Worm (Caenorhabditis elegans) whole organism, L4 larva: ENCODE measurements around the gene Y38C1AA.1.

Source experiments
- F26F4.8 ChIP-seq: fragments of 200-800 bp; sonication (Bioruptor generic); conservative IDR thresholded peaks from 2 replicates; pipeline ENCODE4 v1.3.6; 2022; ENCODE audit warnings: missing genetic modification characterization, missing compliant biosample characterization
- F37D6.2 ChIP-seq: sonication (generic microtip); optimal IDR thresholded peaks from 2 replicates; lab custom pipeline; 2016; ENCODE audit warnings: mild to moderate bottlenecking, missing genetic modification characterization, missing compliant biosample characterization
- F49E8.2 ChIP-seq: sonication (generic microtip); optimal IDR thresholded peaks from 2 replicates; lab custom pipeline; 2016; ENCODE audit warnings: missing compliant biosample characterization, mild to moderate bottlenecking, missing genetic modification characterization, borderline replicate concordance
- R02D3.7 ChIP-seq: fragments of 150-350 bp; sonication (generic microtip); optimal IDR thresholded peaks from 3 replicates; lab custom pipeline; 2014; ENCODE audit warnings: missing biosample characterization, missing genetic modification characterization
- Y5F2A.4 ChIP-seq: fragments of 200-800 bp; sonication (Bioruptor generic); optimal IDR thresholded peaks from 2 replicates; lab custom pipeline; 2018; ENCODE audit warnings: mild to moderate bottlenecking, missing genetic modification characterization, missing compliant biosample characterization
- ZK337.2 ChIP-seq: fragments of 200-800 bp; sonication (Bioruptor generic); IDR thresholded peaks from 2 replicates; pipeline ENCODE4 v1.3.6; 2022; ENCODE audit warnings: missing genetic modification reagents, missing genetic modification characterization, missing compliant biosample characterization
- ZK546.5 ChIP-seq, 2 experiments: sonication (generic microtip); optimal IDR thresholded peaks; 2 replicates each; lab custom pipeline; 2017; ENCODE audit warnings: missing biosample characterization in 2 of 2, missing genetic modification characterization in 2 of 2
- arid-1 ChIP-seq: fragments of 200-800 bp; sonication (Bioruptor generic); conservative IDR thresholded peaks from 2 replicates; pipeline ENCODE4 v1.3.6; 2022; ENCODE audit warnings: missing genetic modification reagents, missing genetic modification characterization, missing compliant biosample characterization
- ceh-20 ChIP-seq: fragments of 200-800 bp; sonication (Bioruptor generic); IDR thresholded peaks from 2 replicates; pipeline ENCODE4 v1.3.6; 2022; ENCODE audit warnings: missing genetic modification reagents, missing genetic modification characterization, missing compliant biosample characterization
- ceh-28 ChIP-seq: fragments of 150-350 bp; optimal IDR thresholded peaks from 2 replicates; lab custom pipeline; 2014; ENCODE audit warnings: missing biosample characterization, missing genetic modification reagents, missing genetic modification characterization
- ceh-32 ChIP-seq: sonication (generic microtip); optimal IDR thresholded peaks from 2 replicates; lab custom pipeline; 2016; ENCODE audit warnings: mild to moderate bottlenecking, missing genetic modification characterization, missing compliant biosample characterization; ENCODE audit not compliant: poor library complexity
- ceh-44 ChIP-seq: fragments of 200-800 bp; sonication (Bioruptor generic); IDR thresholded peaks from 2 replicates; pipeline ENCODE4 v1.3.6; 2022; ENCODE audit warnings: missing genetic modification reagents, missing genetic modification characterization, missing compliant biosample characterization
- ceh-82 ChIP-seq: sonication (generic microtip); optimal IDR thresholded peaks from 2 replicates; lab custom pipeline; 2017; ENCODE audit warnings: missing biosample characterization, missing genetic modification characterization
- cey-2 ChIP-seq: sonication (generic microtip); optimal IDR thresholded peaks from 3 replicates; lab custom pipeline; 2017; ENCODE audit warnings: missing genetic modification characterization, mild to moderate bottlenecking, missing compliant biosample characterization, antibody characterized with exemption, borderline replicate concordance; ENCODE audit not compliant: insufficient read depth
- daf-8 ChIP-seq: fragments of 200-800 bp; sonication (Bioruptor generic); IDR thresholded peaks from 2 replicates; pipeline ENCODE4 v1.3.6; 2022; ENCODE audit warnings: missing genetic modification characterization, missing compliant biosample characterization
- dmd-6 ChIP-seq: fragments of 200-800 bp; sonication (Bioruptor generic); IDR thresholded peaks from 2 replicates; pipeline ENCODE4 v1.3.6; 2022; ENCODE audit warnings: missing genetic modification reagents, missing genetic modification characterization, missing compliant biosample characterization
- dpl-1 ChIP-seq: fragments of 150-350 bp; optimal IDR thresholded peaks from 2 replicates; lab custom pipeline; 2014; ENCODE audit warnings: missing biosample characterization, missing genetic modification reagents, missing genetic modification characterization
- duxl-1 ChIP-seq: sonication (generic microtip); optimal IDR thresholded peaks from 2 replicates; lab custom pipeline; 2016; ENCODE audit warnings: mild to moderate bottlenecking, missing genetic modification characterization, moderate library complexity, missing compliant biosample characterization; ENCODE audit not compliant: poor library complexity
- egl-43 ChIP-seq: fragments of 200-800 bp; sonication (Bioruptor generic); IDR thresholded peaks from 2 replicates; pipeline ENCODE4 v1.3.6; 2022; ENCODE audit warnings: missing genetic modification reagents, missing genetic modification characterization, missing compliant biosample characterization
- fkh-10 ChIP-seq: fragments of 150-350 bp; optimal IDR thresholded peaks from 2 replicates; lab custom pipeline; 2014; ENCODE audit warnings: missing biosample characterization, missing genetic modification reagents, missing genetic modification characterization
- gei-8 ChIP-seq: fragments of 200-800 bp; sonication (Bioruptor generic); optimal IDR thresholded peaks from 2 replicates; lab custom pipeline; 2018; ENCODE audit warnings: mild to moderate bottlenecking, missing genetic modification characterization, missing compliant biosample characterization
- hlh-11 ChIP-seq: fragments of 200-800 bp; sonication (Bioruptor generic); optimal IDR thresholded peaks from 2 replicates; lab custom pipeline; 2018; ENCODE audit warnings: mild to moderate bottlenecking, missing genetic modification characterization, missing compliant biosample characterization
- hlh-30 ChIP-seq: sonication (generic microtip); optimal IDR thresholded peaks from 2 replicates; lab custom pipeline; 2017; ENCODE audit warnings: antibody characterized with exemption, mild to moderate bottlenecking, missing genetic modification characterization, missing compliant biosample characterization; ENCODE audit not compliant: insufficient read depth
- jun-1 ChIP-seq: fragments of 150-350 bp; optimal IDR thresholded peaks from 2 replicates; lab custom pipeline; 2014; ENCODE audit warnings: missing biosample characterization, missing genetic modification reagents, missing genetic modification characterization
- lin-15B ChIP-seq: fragments of 150-350 bp; sonication (generic microtip); optimal IDR thresholded peaks from 3 replicates; lab custom pipeline; 2014; ENCODE audit warnings: missing biosample characterization, missing genetic modification characterization
- lin-39 ChIP-seq: fragments of 150-350 bp; optimal IDR thresholded peaks from 2 replicates; lab custom pipeline; 2014; ENCODE audit warnings: missing biosample characterization, missing genetic modification reagents, missing genetic modification characterization
- lir-3 ChIP-seq: sonication (generic microtip); optimal IDR thresholded peaks from 2 replicates; lab custom pipeline; 2016; ENCODE audit warnings: mild to moderate bottlenecking, missing genetic modification characterization, missing compliant biosample characterization
- madf-9 ChIP-seq: fragments of 200-800 bp; sonication (Bioruptor generic); conservative IDR thresholded peaks from 2 replicates; pipeline ENCODE4 v1.3.6; 2022; ENCODE audit warnings: missing genetic modification reagents, missing genetic modification characterization, missing compliant biosample characterization
- mep-1 ChIP-seq: fragments of 150-350 bp; sonication (generic microtip); optimal IDR thresholded peaks from 3 replicates; lab custom pipeline; 2014; ENCODE audit warnings: missing biosample characterization, missing genetic modification characterization
- mes-2 ChIP-seq: sonication (generic microtip); optimal IDR thresholded peaks from 2 replicates; lab custom pipeline; 2016; ENCODE audit warnings: missing genotype, mild to moderate bottlenecking, missing genetic modification characterization, missing compliant biosample characterization; ENCODE audit not compliant: poor library complexity, severe bottlenecking
- mxl-2 ChIP-seq: fragments of 200-800 bp; sonication (Bioruptor generic); conservative IDR thresholded peaks from 2 replicates; pipeline ENCODE4 v1.3.6; 2022; ENCODE audit warnings: missing genetic modification reagents, missing genetic modification characterization, missing compliant biosample characterization
- nhr-10 ChIP-seq: fragments of 150-350 bp; optimal IDR thresholded peaks from 2 replicates; lab custom pipeline; 2014; ENCODE audit warnings: missing biosample characterization, missing genetic modification characterization
- nhr-111 ChIP-seq: fragments of 200-800 bp; sonication (Bioruptor generic); optimal IDR thresholded peaks from 2 replicates; lab custom pipeline; 2018; ENCODE audit warnings: mild to moderate bottlenecking, missing genetic modification characterization, missing compliant biosample characterization
- nhr-28 ChIP-seq: fragments of 150-350 bp; optimal IDR thresholded peaks from 2 replicates; lab custom pipeline; 2014; ENCODE audit warnings: missing biosample characterization, missing genetic modification characterization
- nhr-42 ChIP-seq: fragments of 200-800 bp; sonication (Bioruptor generic); IDR thresholded peaks from 2 replicates; pipeline ENCODE4 v1.3.6; 2022; ENCODE audit warnings: missing genetic modification characterization, missing compliant biosample characterization
- nhr-76 ChIP-seq: fragments of 150-350 bp; optimal IDR thresholded peaks from 2 replicates; lab custom pipeline; 2014; ENCODE audit warnings: missing biosample characterization, missing genetic modification characterization
- nhr-77 ChIP-seq: fragments of 150-350 bp; optimal IDR thresholded peaks from 2 replicates; lab custom pipeline; 2014; ENCODE audit warnings: missing biosample characterization, missing genetic modification characterization
- php-3 ChIP-seq: fragments of 200-800 bp; sonication (Bioruptor generic); IDR thresholded peaks from 2 replicates; pipeline ENCODE4 v1.3.6; 2022; ENCODE audit warnings: missing genetic modification reagents, missing genetic modification characterization, missing compliant biosample characterization
- saeg-2 ChIP-seq: fragments of 200-800 bp; sonication (Bioruptor generic); IDR thresholded peaks from 2 replicates; pipeline ENCODE4 v1.3.6; 2022; ENCODE audit warnings: missing genetic modification reagents, missing genetic modification characterization, missing compliant biosample characterization
- skn-1 ChIP-seq: fragments of 150-350 bp; optimal IDR thresholded peaks from 2 replicates; lab custom pipeline; 2014; ENCODE audit warnings: missing biosample characterization, missing genetic modification characterization
- snpc-1.2 ChIP-seq: fragments of 200-800 bp; sonication (Bioruptor generic); IDR thresholded peaks from 2 replicates; pipeline ENCODE4 v1.3.6; 2022; ENCODE audit warnings: missing genetic modification reagents, missing genetic modification characterization, missing compliant biosample characterization
- spr-1 ChIP-seq: sonication (generic microtip); optimal IDR thresholded peaks from 2 replicates; lab custom pipeline; 2016; ENCODE audit warnings: mild to moderate bottlenecking, missing genetic modification characterization, missing compliant biosample characterization
- spr-3 ChIP-seq: fragments of 200-800 bp; sonication (Bioruptor generic); optimal IDR thresholded peaks from 2 replicates; lab custom pipeline; 2018; ENCODE audit warnings: mild to moderate bottlenecking, missing genetic modification characterization, missing compliant biosample characterization
- unc-130 ChIP-seq: sonication (generic microtip); optimal IDR thresholded peaks from 2 replicates; lab custom pipeline; 2016; ENCODE audit warnings: missing genetic modification reagents, missing genetic modification characterization, missing compliant biosample characterization
- unc-39 ChIP-seq: sonication (generic microtip); optimal IDR thresholded peaks from 2 replicates; lab custom pipeline; 2017; ENCODE audit warnings: missing biosample characterization, missing genetic modification characterization
- zfp-2 ChIP-seq: sonication (generic microtip); optimal IDR thresholded peaks from 2 replicates; lab custom pipeline; 2016; ENCODE audit warnings: mild to moderate bottlenecking, missing genetic modification characterization, missing compliant biosample characterization
- zip-2 ChIP-seq: fragments of 150-350 bp; optimal IDR thresholded peaks from 2 replicates; lab custom pipeline; 2014; ENCODE audit warnings: missing biosample characterization, missing genetic modification characterization
- ztf-7 ChIP-seq: fragments of 150-350 bp; optimal IDR thresholded peaks from 2 replicates; lab custom pipeline; 2014; ENCODE audit warnings: missing biosample characterization, missing genetic modification characterization

The Y38C1AA.1 gene

ce11 chrIV:189087-189486 lies 18.9 kb upstream of the Y38C1AA.1 start:
- TF ChIP-seq lir-3 (tag; lab: Kevin White, UChicago) (no peak), cey-2 (tag; lab: Kevin White, UChicago) (no peak), dmd-6 (GFP tag; lab: Robert Waterston, UW) (peak; percentile 69), spr-3 (GFP tag; lab: Kevin White, UChicago) (no peak), R02D3.7 (tag; lab: Kevin White, UChicago) (no peak)

- TF ChIP-seq mxl-2 (GFP tag; lab: Robert Waterston, UW): no peak
- TF ChIP-seq nhr-42: no peak
- no peak for TF ChIP-seq gei-8 (GFP tag; lab: Kevin White, UChicago)
- TF ChIP-seq daf-8 (GFP tag; lab: Robert Waterston, UW): no peak
- TF ChIP-seq nhr-76 (tag; lab: Kevin White, UChicago): no peak
- no peak for TF ChIP-seq zfp-2 (tag; lab: Kevin White, UChicago)
- TF ChIP-seq ztf-7 (tag; lab: Kevin White, UChicago): peak; percentile 23
- no peak for TF ChIP-seq ceh-20
- TF ChIP-seq unc-130 (GFP tag; lab: Kevin White, UChicago): peak; percentile 90
- TF ChIP-seq spr-3 (GFP tag; lab: Kevin White, UChicago): no peak
- no peak for TF ChIP-seq lin-15B (tag; lab: Kevin White, UChicago)
- peak; percentile 53 for TF ChIP-seq fkh-10 (GFP tag; lab: Kevin White, UChicago)
- peak; percentile 56 for TF ChIP-seq duxl-1
- peak; percentile 37 for TF ChIP-seq hlh-30 (tag; lab: Kevin White, UChicago)
- TF ChIP-seq mes-2 (tag; lab: Kevin White, UChicago): peak; percentile 99
- peak; percentile 56 for TF ChIP-seq F49E8.2 (tag; lab: Kevin White, UChicago)
- no peak for TF ChIP-seq F26F4.8 (GFP tag; lab: Robert Waterston, UW)
- peak; percentile 69 for TF ChIP-seq nhr-77
- no peak for TF ChIP-seq snpc-1.2 (GFP tag; lab: Robert Waterston, UW)
- no peak for TF ChIP-seq zip-2
- TF ChIP-seq php-3: no peak; the same call in 1 of the 2 replicates
- TF ChIP-seq ceh-44 (GFP tag; lab: Robert Waterston, UW): peak; percentile 58; the same call in 1 of the 2 replicates
- no peak for TF ChIP-seq egl-43 (GFP tag; lab: Robert Waterston, UW)
- peak; percentile 66 for TF ChIP-seq mep-1 (tag; lab: Kevin White, UChicago)
- TF ChIP-seq nhr-28 (tag; lab: Kevin White, UChicago): peak; percentile 27
- no peak for TF ChIP-seq saeg-2 (GFP tag; lab: Robert Waterston, UW)
- no peak for TF ChIP-seq hlh-11
- TF ChIP-seq ZK337.2 (GFP tag; lab: Robert Waterston, UW): peak; percentile 95
- TF ChIP-seq cey-2 (tag; lab: Kevin White, UChicago): no peak
- no peak for TF ChIP-seq unc-39 (tag; lab: Kevin White, UChicago)
- no peak for TF ChIP-seq ceh-32 (tag; lab: Kevin White, UChicago)
- peak; percentile 48 for TF ChIP-seq F37D6.2 (tag; lab: Kevin White, UChicago)
- no peak for TF ChIP-seq ceh-82
- no peak for TF ChIP-seq Y5F2A.4 (GFP tag; lab: Kevin White, UChicago)
- TF ChIP-seq spr-1 (tag; lab: Kevin White, UChicago): no peak
- TF ChIP-seq lin-39 (tag; lab: Kevin White, UChicago): no peak
- TF ChIP-seq nhr-10: no peak
- no peak for TF ChIP-seq jun-1
- peak; percentile 75 for TF ChIP-seq dpl-1 (GFP tag; lab: Kevin White, UChicago)
- no peak for TF ChIP-seq ceh-28 (tag; lab: Kevin White, UChicago)
- TF ChIP-seq madf-9: peak; percentile 67
- no peak for TF ChIP-seq nhr-111
- no peak for TF ChIP-seq arid-1 (GFP tag; lab: Robert Waterston, UW)
- TF ChIP-seq skn-1 (tag; lab: Kevin White, UChicago): no peak
- no peak for TF ChIP-seq ZK546.5 (tag; optimal IDR thresholded peaks at IDR 0.05; lab: Kevin White, UChicago)
Observed at ce11 chrIV:192046-192445, 15.9 kb upstream of the Y38C1AA.1 start, which contains the start of gene Y38C1AA.12. Y38C1AA.12 (plus strand) TSS chrIV:192256.
